Worm (Caenorhabditis elegans) whole organism, mixed stage, embryonic: ENCODE data around the gene F36F12.1.
"Not testable (repeated sequence)": the region's sequence is repeated elsewhere in the genome, so short reads cannot be mapped to it uniquely, and the experiment has no call there.

ENCODE experiments used
- bed-3 ChIP-seq: fragments of 200-800 bp; sonication (Bioruptor generic); optimal IDR thresholded peaks from 3 replicates; lab custom pipeline; 2018; ENCODE audit warnings: mild to moderate bottlenecking, missing genetic modification characterization, moderate library complexity, missing compliant biosample characterization
- blmp-1 ChIP-seq: fragments of 150-350 bp; optimal IDR thresholded peaks from 2 replicates; lab custom pipeline; 2014; ENCODE audit warnings: missing biosample characterization, missing genetic modification characterization
- ceh-39 ChIP-seq: fragments of 150-350 bp; optimal IDR thresholded peaks from 2 replicates; lab custom pipeline; 2014; ENCODE audit warnings: missing biosample characterization, missing genetic modification characterization
- ceh-43 ChIP-seq: fragments of 200-800 bp; sonication (Bioruptor generic); optimal IDR thresholded peaks from 2 replicates; lab custom pipeline; 2018; ENCODE audit warnings: mild to moderate bottlenecking, missing genetic modification characterization, moderate library complexity, missing compliant biosample characterization
- ceh-83 ChIP-seq: fragments of 200-800 bp; sonication (Bioruptor generic); optimal IDR thresholded peaks from 2 replicates; lab custom pipeline; 2018; ENCODE audit warnings: mild to moderate bottlenecking, missing genetic modification characterization, missing compliant biosample characterization
- ces-1 ChIP-seq: fragments of 150-350 bp; optimal IDR thresholded peaks from 2 replicates; lab custom pipeline; 2014; ENCODE audit warnings: missing biosample characterization, missing genetic modification reagents, missing genetic modification characterization
- cnd-1 ChIP-seq: fragments of 200-800 bp; sonication (Bioruptor generic); optimal IDR thresholded peaks from 2 replicates; lab custom pipeline; 2018; ENCODE audit warnings: mild to moderate bottlenecking, missing genetic modification characterization, missing compliant biosample characterization
- drap-1 ChIP-seq: fragments of 200-800 bp; sonication (Bioruptor generic); optimal IDR thresholded peaks from 3 replicates; lab custom pipeline; 2018; ENCODE audit warnings: mild to moderate bottlenecking, missing genetic modification characterization, missing compliant biosample characterization
- elt-1 ChIP-seq: sonication (generic microtip); optimal IDR thresholded peaks from 2 replicates; lab custom pipeline; 2017; ENCODE audit warnings: missing genetic modification characterization, mild to moderate bottlenecking, missing compliant biosample characterization, antibody characterized with exemption, moderate library complexity, borderline replicate concordance; ENCODE audit not compliant: insufficient read depth
- elt-3 ChIP-seq: fragments of 150-350 bp; optimal IDR thresholded peaks from 2 replicates; lab custom pipeline; 2014; ENCODE audit warnings: missing biosample characterization, missing genetic modification characterization
- flh-1 ChIP-seq: fragments of 200-800 bp; sonication (Bioruptor generic); optimal IDR thresholded peaks from 2 replicates; lab custom pipeline; 2018; ENCODE audit warnings: mild to moderate bottlenecking, missing genetic modification characterization, moderate library complexity, missing compliant biosample characterization
- ham-2 ChIP-seq: fragments of 200-800 bp; sonication (Bioruptor generic); optimal IDR thresholded peaks from 2 replicates; lab custom pipeline; 2018; ENCODE audit warnings: mild to moderate bottlenecking, missing genetic modification characterization, missing compliant biosample characterization
- hlh-1 ChIP-seq: fragments of 150-350 bp; optimal IDR thresholded peaks from 2 replicates; lab custom pipeline; 2014; ENCODE audit warnings: missing biosample characterization, missing genetic modification reagents, missing genetic modification characterization
- lin-13 ChIP-seq: fragments of 150-350 bp; optimal IDR thresholded peaks from 2 replicates; lab custom pipeline; 2014; ENCODE audit warnings: missing biosample characterization, missing genetic modification characterization
- lin-32 ChIP-seq: fragments of 200-800 bp; sonication (Bioruptor generic); optimal IDR thresholded peaks from 2 replicates; lab custom pipeline; 2018; ENCODE audit warnings: mild to moderate bottlenecking, missing genetic modification characterization, missing compliant biosample characterization
- lsy-2 ChIP-seq: fragments of 150-350 bp; optimal IDR thresholded peaks from 2 replicates; lab custom pipeline; 2014; ENCODE audit warnings: missing biosample characterization, missing genetic modification characterization
- mls-2 ChIP-seq: sonication (generic microtip); optimal IDR thresholded peaks from 2 replicates; lab custom pipeline; 2016; ENCODE audit warnings: mild to moderate bottlenecking, missing genetic modification characterization, moderate library complexity, missing compliant biosample characterization
- nhr-12 ChIP-seq: fragments of 150-350 bp; optimal IDR thresholded peaks from 2 replicates; lab custom pipeline; 2014; ENCODE audit warnings: missing biosample characterization, missing genetic modification characterization
- nhr-2 ChIP-seq: fragments of 150-350 bp; optimal IDR thresholded peaks from 2 replicates; lab custom pipeline; 2014; ENCODE audit warnings: missing biosample characterization, missing genetic modification characterization
- nhr-237 ChIP-seq: fragments of 150-350 bp; optimal IDR thresholded peaks from 2 replicates; lab custom pipeline; 2014; ENCODE audit warnings: missing biosample characterization, missing genetic modification characterization
- nhr-28 ChIP-seq: fragments of 150-350 bp; optimal IDR thresholded peaks from 2 replicates; lab custom pipeline; 2014; ENCODE audit warnings: missing biosample characterization, missing genetic modification characterization
- nhr-76 ChIP-seq: sonication (generic microtip); optimal IDR thresholded peaks from 2 replicates; lab custom pipeline; 2017; ENCODE audit warnings: missing biosample characterization, missing genetic modification characterization
- sem-2 ChIP-seq: fragments of 200-800 bp; sonication (Bioruptor generic); optimal IDR thresholded peaks from 2 replicates; lab custom pipeline; 2018; ENCODE audit warnings: mild to moderate bottlenecking, missing genetic modification characterization, missing compliant biosample characterization
- snpc-4 ChIP-seq: fragments of 150-350 bp; optimal IDR thresholded peaks from 2 replicates; lab custom pipeline; 2014; ENCODE audit warnings: missing biosample characterization, missing genetic modification characterization
- sptf-1 ChIP-seq: sonication (generic microtip); optimal IDR thresholded peaks from 2 replicates; lab custom pipeline; 2017; ENCODE audit warnings: mild to moderate bottlenecking, missing genetic modification characterization, moderate library complexity, missing compliant biosample characterization
- unc-120 ChIP-seq: sonication (generic microtip); optimal IDR thresholded peaks from 2 replicates; lab custom pipeline; 2017; ENCODE audit warnings: missing genetic modification characterization, missing compliant biosample characterization; ENCODE audit not compliant: poor library complexity, severe bottlenecking
- unc-62 ChIP-seq: fragments of 150-350 bp; optimal IDR thresholded peaks from 2 replicates; lab custom pipeline; 2014; ENCODE audit warnings: missing biosample characterization, missing genetic modification reagents, missing genetic modification characterization
- zip-8 ChIP-seq: fragments of 150-350 bp; optimal IDR thresholded peaks from 2 replicates; lab custom pipeline; 2014; ENCODE audit warnings: missing biosample characterization, missing genetic modification characterization
- ztf-11 ChIP-seq: fragments of 150-350 bp; optimal IDR thresholded peaks from 2 replicates; lab custom pipeline; 2014; ENCODE audit warnings: missing biosample characterization, missing genetic modification characterization

F36F12.1 gene

DNA sequence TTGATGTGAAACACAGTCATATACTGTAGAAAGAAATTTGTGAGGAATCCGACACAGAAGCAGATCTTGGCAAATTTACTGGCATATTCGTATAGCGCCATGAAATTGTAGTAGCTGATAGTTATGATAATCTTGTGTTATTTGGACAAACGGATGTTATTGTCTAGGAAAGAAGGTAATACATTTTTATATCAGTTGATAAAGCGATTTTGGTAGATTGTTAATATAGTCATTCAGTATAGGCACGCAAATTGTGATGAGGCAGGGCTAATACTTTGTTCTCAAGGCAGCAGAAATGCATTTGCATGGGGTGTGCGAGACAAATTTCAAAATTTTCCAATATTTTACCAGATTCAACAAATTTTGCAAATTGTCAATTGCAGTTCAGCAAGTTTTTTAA lies 43.0 kb upstream of the F36F12.1 start, which contains the start of gene str-52:
Gene str-52 (minus strand): TSS at position 101 of the 400 bp plus-strand sequence.
- no peak for TF ChIP-seq cnd-1 (tag; lab: Kevin White, UChicago)
- no peak for TF ChIP-seq lsy-2
- TF ChIP-seq ceh-43, result no peak
- TF ChIP-seq elt-1 (tag; lab: Kevin White, UChicago), result no peak
- no peak for TF ChIP-seq ceh-83 (GFP tag; lab: Kevin White, UChicago)
- no peak for TF ChIP-seq lin-13
- TF ChIP-seq unc-120 (tag; lab: Kevin White, UChicago), result no peak
- TF ChIP-seq ceh-39 (tag; lab: Kevin White, UChicago), result no peak
- no peak for TF ChIP-seq elt-3 (tag; lab: Kevin White, UChicago)
- no peak for TF ChIP-seq blmp-1
- TF ChIP-seq ztf-11 (tag; lab: Kevin White, UChicago), result no peak
- TF ChIP-seq, all 35 proteins: peak for 0

DNA sequence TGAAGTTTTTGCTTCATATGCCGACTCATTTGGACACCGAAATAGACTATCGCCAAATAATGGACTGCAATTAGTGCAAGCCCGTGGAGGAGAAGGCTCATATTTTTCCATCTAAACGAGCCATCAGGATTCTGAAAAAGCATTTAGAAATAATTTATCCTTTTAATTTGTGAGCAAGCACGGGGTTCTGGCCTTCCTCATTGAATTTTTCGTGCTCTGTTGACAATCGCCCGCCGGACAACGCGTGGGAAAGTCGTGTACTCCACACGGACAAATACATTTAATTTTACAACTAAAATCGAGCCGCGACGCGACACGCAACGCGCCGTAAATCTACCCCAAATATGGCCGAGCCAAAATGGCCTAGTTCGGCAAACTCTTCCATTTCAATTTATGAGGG lies 41.4 kb upstream of the F36F12.1 start, which contains the start of gene F22F7.12:
Gene F22F7.12 (minus strand): TSS at position 101 of the 400 bp plus-strand sequence.
- TF ChIP-seq elt-3, elt-1, sptf-1 (tag; lab: Kevin White, UChicago): not testable (repeated sequence)
- TF ChIP-seq, all 35 proteins: peak for 0; not testable (repeated sequence) for 35

DNA sequence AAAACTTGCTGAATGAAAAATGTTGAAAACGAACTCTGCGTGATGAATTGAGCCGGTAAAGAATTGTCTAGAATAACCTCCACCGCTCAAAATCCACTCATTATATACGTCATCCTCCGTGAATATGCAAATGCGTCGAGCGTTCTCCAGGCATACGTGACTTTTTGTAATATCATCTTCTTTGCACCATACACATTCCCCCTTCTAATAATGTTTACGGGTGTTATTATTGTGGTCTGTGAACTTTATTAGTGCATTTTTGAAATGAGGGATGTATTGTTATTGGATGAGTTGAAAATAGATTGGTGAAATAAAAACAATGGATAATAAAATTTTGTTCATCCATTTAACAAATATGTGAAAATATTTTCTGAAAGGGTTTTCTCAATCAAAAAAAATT lies 36.9 kb upstream of the F36F12.1 start, which contains the start of gene F22F7.7:
Gene F22F7.7 (minus strand): TSS at position 125 of the 400 bp plus-strand sequence.
- TF ChIP-seq nhr-28 (tag; lab: Kevin White, UChicago), result no peak
- TF ChIP-seq elt-3 (tag; lab: Kevin White, UChicago), result no peak
- TF ChIP-seq flh-1 (GFP tag; lab: Kevin White, UChicago), result no peak
- TF ChIP-seq ham-2 (GFP tag; lab: Kevin White, UChicago), result no peak
- no peak for TF ChIP-seq bed-3 (GFP tag; lab: Kevin White, UChicago)
- TF ChIP-seq sptf-1 (tag; lab: Kevin White, UChicago), result no peak
- no peak for TF ChIP-seq nhr-237
- no peak for TF ChIP-seq unc-62 (GFP tag; lab: Kevin White, UChicago)
- no peak for TF ChIP-seq hlh-1 (tag; lab: Kevin White, UChicago)
- TF ChIP-seq snpc-4 (tag; lab: Kevin White, UChicago), result no peak
- TF ChIP-seq ceh-83 (GFP tag; lab: Kevin White, UChicago), result no peak
- TF ChIP-seq elt-1 (tag; lab: Kevin White, UChicago), result no peak
- no peak for TF ChIP-seq cnd-1 (tag; lab: Kevin White, UChicago)
- no peak for TF ChIP-seq sem-2 (GFP tag; lab: Kevin White, UChicago)
- no peak for TF ChIP-seq nhr-12 (tag; lab: Kevin White, UChicago)
- no peak for TF ChIP-seq ces-1 (GFP tag; lab: Kevin White, UChicago)
- no peak for TF ChIP-seq unc-120 (tag; lab: Kevin White, UChicago)

DNA sequence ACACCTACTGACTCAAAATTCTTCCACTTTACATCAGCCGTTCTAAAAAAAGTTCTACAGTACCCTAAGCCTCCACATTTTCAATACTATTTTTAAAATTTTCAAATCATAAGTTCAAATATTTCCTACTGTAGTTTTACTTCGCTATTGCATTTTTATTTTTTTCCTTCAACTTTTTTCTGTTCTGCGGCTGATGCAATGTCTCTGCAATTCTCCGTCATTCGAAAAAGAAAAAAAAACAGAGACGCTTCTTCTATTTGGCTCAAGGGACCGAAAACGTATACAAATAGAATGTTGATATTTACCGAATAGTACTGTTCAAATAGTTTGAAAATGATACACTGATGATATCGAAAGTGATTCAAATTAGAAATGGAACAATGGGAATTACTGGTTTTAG lies 35.3 kb upstream of the F36F12.1 start:
- TF ChIP-seq blmp-1 (no peak), ceh-83 (GFP tag; lab: Kevin White, UChicago) (no peak), unc-62 (GFP tag; lab: Kevin White, UChicago) (no peak), nhr-76 (tag; lab: Kevin White, UChicago) (no peak), nhr-12 (tag; lab: Kevin White, UChicago) (no peak), drap-1 (no peak), ham-2 (GFP tag; lab: Kevin White, UChicago) (no peak), ceh-43 (no peak), zip-8 (tag; lab: Kevin White, UChicago) (no peak), lin-32 (no peak), flh-1 (GFP tag; lab: Kevin White, UChicago) (no peak)

DNA sequence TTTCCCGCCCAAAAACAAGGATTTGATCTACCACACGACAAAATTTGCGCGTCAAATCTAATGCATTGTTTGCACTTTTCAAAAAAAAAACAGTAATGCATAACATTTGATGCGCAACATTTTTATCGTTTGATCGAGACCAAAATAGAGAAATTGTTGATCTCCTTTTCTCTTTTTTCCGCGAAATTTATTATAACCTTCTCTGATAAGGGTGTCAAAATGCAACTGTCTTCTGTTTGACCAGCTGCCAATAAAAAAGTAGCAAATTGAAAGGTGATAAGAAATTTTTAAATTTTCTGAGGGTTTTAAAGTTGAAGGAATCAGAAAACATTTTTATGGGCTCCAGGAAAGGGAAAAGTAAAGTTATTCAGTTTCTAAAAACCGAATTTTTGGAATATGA lies 34.0 kb upstream of the F36F12.1 start:
- TF ChIP-seq ceh-83 (GFP tag; lab: Kevin White, UChicago) (no peak), ztf-11 (tag; lab: Kevin White, UChicago) (no peak), nhr-2 (no peak), elt-1 (tag; lab: Kevin White, UChicago) (no peak), snpc-4 (tag; lab: Kevin White, UChicago) (no peak), hlh-1 (tag; lab: Kevin White, UChicago) (no peak), unc-62 (GFP tag; lab: Kevin White, UChicago) (no peak), mls-2 (tag; lab: Kevin White, UChicago) (no peak), cnd-1 (tag; lab: Kevin White, UChicago) (no peak), blmp-1 (no peak), sem-2 (GFP tag; lab: Kevin White, UChicago) (no peak), nhr-12 (tag; lab: Kevin White, UChicago) (no peak), lin-13 (no peak)
